Fruit fly (Drosophila melanogaster) whole organism, pupa: ENCODE data around the gene CG43679.
A peak's percentile ranks its signal among the peaks of the same experiment; 100 is the strongest.

ENCODE experiments used
- CG10348 ChIP-seq: fragments of 200-800 bp; sonication (Bioruptor generic); IDR thresholded peaks from 2 replicates; pipeline ENCODE4 v1.3.6; 2022; ENCODE audit warnings: missing biosample characterization, missing genetic modification characterization
- CG12605 ChIP-seq: fragments of 200-800 bp; sonication (Bioruptor generic); IDR thresholded peaks from 2 replicates; pipeline ENCODE4 v1.3.6; 2022; ENCODE audit warnings: missing biosample characterization, missing genetic modification characterization
- CG13204 ChIP-seq: fragments of 200-800 bp; sonication (Bioruptor generic); optimal IDR thresholded peaks from 2 replicates; lab custom pipeline; 2018; ENCODE audit warnings: missing biosample characterization, mild to moderate bottlenecking, missing genetic modification characterization, moderate library complexity
- CG14655 ChIP-seq: fragments of 200-800 bp; sonication (Bioruptor generic); optimal IDR thresholded peaks from 3 replicates; lab custom pipeline; 2017; ENCODE audit warnings: mild to moderate bottlenecking, missing biosample characterization, missing genetic modification reagents, missing genetic modification characterization
- CG15710 ChIP-seq: fragments of 200-800 bp; sonication (Bioruptor generic); optimal IDR thresholded peaks from 2 replicates; lab custom pipeline; 2018; ENCODE audit warnings: missing biosample characterization, mild to moderate bottlenecking, missing genetic modification characterization, moderate library complexity
- CG17806 ChIP-seq: fragments of 200-800 bp; sonication (Bioruptor generic); optimal IDR thresholded peaks from 2 replicates; lab custom pipeline; 2018; ENCODE audit warnings: missing biosample characterization, mild to moderate bottlenecking, missing genetic modification characterization, moderate library complexity
- CG32121 ChIP-seq: fragments of 200-800 bp; sonication (Bioruptor generic); IDR thresholded peaks from 2 replicates; pipeline ENCODE4 v1.3.6; 2022; ENCODE audit warnings: missing biosample characterization, missing genetic modification characterization
- CG34367 ChIP-seq: fragments of 200-800 bp; sonication (Bioruptor generic); optimal IDR thresholded peaks from 2 replicates; lab custom pipeline; 2018; ENCODE audit warnings: missing biosample characterization, mild to moderate bottlenecking, missing genetic modification characterization
- CG4496 ChIP-seq: fragments of 200-800 bp; sonication (Bioruptor generic); IDR thresholded peaks from 3 replicates; pipeline ENCODE4 v1.3.6; 2022; ENCODE audit warnings: missing biosample characterization, missing genetic modification characterization
- CG8159 ChIP-seq: fragments of 200-800 bp; sonication (Bioruptor generic); optimal IDR thresholded peaks from 3 replicates; lab custom pipeline; 2018; ENCODE audit warnings: missing biosample characterization, mild to moderate bottlenecking, missing genetic modification characterization, moderate library complexity
- CG8301 ChIP-seq: fragments of 200-800 bp; sonication (Bioruptor generic); optimal IDR thresholded peaks from 2 replicates; lab custom pipeline; 2018; ENCODE audit warnings: missing biosample characterization, mild to moderate bottlenecking, missing genetic modification characterization
- CG9948 ChIP-seq: fragments of 200-800 bp; sonication (Bioruptor generic); optimal IDR thresholded peaks from 2 replicates; lab custom pipeline; 2018; ENCODE audit warnings: missing biosample characterization, mild to moderate bottlenecking, missing genetic modification characterization, moderate library complexity
- D1 ChIP-seq: fragments of 200-800 bp; sonication (Bioruptor generic); optimal IDR thresholded peaks from 2 replicates; lab custom pipeline; 2018; ENCODE audit warnings: missing biosample characterization, mild to moderate bottlenecking, missing genetic modification characterization, moderate library complexity
- EcR ChIP-seq: fragments of 200-800 bp; sonication (Bioruptor generic); optimal IDR thresholded peaks from 3 replicates; lab custom pipeline; 2019; ENCODE audit warnings: missing biosample characterization, missing genetic modification characterization, mild to moderate bottlenecking, moderate library complexity, missing genetic modification reagents
- Ets98B ChIP-seq: fragments of 200-800 bp; sonication (Bioruptor generic); IDR thresholded peaks from 2 replicates; pipeline ENCODE4 v1.3.6; 2022; ENCODE audit warnings: missing biosample characterization, missing genetic modification characterization
- Pif1A ChIP-seq: fragments of 200-800 bp; sonication (Bioruptor generic); optimal IDR thresholded peaks from 3 replicates; lab custom pipeline; 2016; ENCODE audit warnings: missing biosample characterization, missing genetic modification characterization
- Pif1B ChIP-seq: fragments of 200-800 bp; sonication (Bioruptor generic); optimal IDR thresholded peaks from 3 replicates; lab custom pipeline; 2016; ENCODE audit warnings: missing biosample characterization, missing genetic modification characterization
- Snoo ChIP-seq: fragments of 200-800 bp; sonication (Bioruptor generic); optimal IDR thresholded peaks from 3 replicates; lab custom pipeline; 2017; ENCODE audit warnings: missing biosample characterization, mild to moderate bottlenecking, missing genetic modification characterization, inconsistent platforms
- fd96Ca ChIP-seq: fragments of 200-800 bp; sonication (Bioruptor generic); IDR thresholded peaks from 3 replicates; pipeline ENCODE4 v1.3.6; 2022; ENCODE audit warnings: missing biosample characterization, missing genetic modification characterization
- gl ChIP-seq: fragments of 200-800 bp; sonication (Bioruptor generic); optimal IDR thresholded peaks from 2 replicates; lab custom pipeline; 2018; ENCODE audit warnings: missing biosample characterization, mild to moderate bottlenecking, missing genetic modification characterization
- rn ChIP-seq: fragments of 200-800 bp; sonication (Bioruptor generic); IDR thresholded peaks from 2 replicates; pipeline ENCODE4 v1.3.6; 2022; ENCODE audit warnings: missing biosample characterization, missing genetic modification characterization

Gene CG43679

dm6 chr3L:15051325-15051724 lies at the start of gene CG43679:
CG43679 (minus strand) TSS chr3L:15051425.
- TF ChIP-seq CG32121 (GFP tag; lab: Robert Waterston, UW) (no peak), Ets98B (GFP tag; lab: Robert Waterston, UW) (no peak), CG10348 (no peak), CG15710 (tag; lab: Kevin White, UChicago) (no peak), Pif1B (no peak), EcR (GFP tag; lab: Kevin White, UChicago) (no peak), CG9948 (tag; lab: Kevin White, UChicago) (no peak), CG13204 (no peak), Snoo (no peak), rn (GFP tag; lab: Robert Waterston, UW) (no peak), CG17806 (tag; lab: Kevin White, UChicago) (no peak), gl (tag; lab: Kevin White, UChicago) (no peak), D1 (tag; lab: Kevin White, UChicago) (no peak), CG8159 (no peak), CG34367 (tag; lab: Kevin White, UChicago) (no peak), CG8301 (no peak), CG14655 (no peak)

dm6 chr3L:15100983-15101382 lies 49.8 kb upstream of the CG43679 start:
- TF ChIP-seq CG8159, result no peak
- TF ChIP-seq CG17806 (tag; lab: Kevin White, UChicago), result no peak
- TF ChIP-seq CG13204, result no peak
- TF ChIP-seq Snoo, result no peak
- no peak for TF ChIP-seq CG8301
- no peak for TF ChIP-seq CG32121 (GFP tag; lab: Robert Waterston, UW)
- TF ChIP-seq D1 (tag; lab: Kevin White, UChicago), result no peak
- no peak for TF ChIP-seq EcR (GFP tag; lab: Kevin White, UChicago)
- TF ChIP-seq Pif1B, result no peak
- TF ChIP-seq CG15710 (tag; lab: Kevin White, UChicago), result no peak
- TF ChIP-seq fd96Ca (GFP tag; lab: Robert Waterston, UW), result no peak
- no peak for TF ChIP-seq CG10348
- no peak for TF ChIP-seq CG12605
- TF ChIP-seq CG9948 (tag; lab: Kevin White, UChicago), result no peak
- no peak for TF ChIP-seq gl (tag; lab: Kevin White, UChicago)
- TF ChIP-seq Pif1A (GFP tag; lab: Kevin White, UChicago), result no peak
- TF ChIP-seq CG4496, result no peak
- TF ChIP-seq rn (GFP tag; lab: Robert Waterston, UW), result no peak
- no peak for TF ChIP-seq CG34367 (tag; lab: Kevin White, UChicago)

- TF ChIP-seq EcR (GFP tag; lab: Kevin White, UChicago) (peak; percentile 26), CG32121 (GFP tag; lab: Robert Waterston, UW) (no peak), CG34367 (tag; lab: Kevin White, UChicago) (no peak), fd96Ca (GFP tag; lab: Robert Waterston, UW) (no peak), Pif1A (GFP tag; lab: Kevin White, UChicago) (no peak), CG15710 (tag; lab: Kevin White, UChicago) (no peak), CG13204 (peak; percentile 63), CG8159 (no peak), Ets98B (GFP tag; lab: Robert Waterston, UW) (no peak), rn (GFP tag; lab: Robert Waterston, UW) (no peak), CG4496 (no peak), Pif1B (no peak), CG12605 (no peak)
- TF ChIP-seq, all 21 proteins: peak for 2
These were observed 48.3 kb upstream of the CG43679 start for dm6 chr3L:15099541-15099940.

dm6 chr3L:15098659-15099512 lies 47.7 kb upstream of the CG43679 start:
- TF ChIP-seq CG32121 (GFP tag; lab: Robert Waterston, UW) (peak; percentile 92), CG13204 (no peak), Snoo (peak; percentile 49), CG15710 (tag; lab: Kevin White, UChicago) (peak; percentile 74), CG34367 (tag; lab: Kevin White, UChicago) (peak; percentile 58), CG10348 (no peak), D1 (tag; lab: Kevin White, UChicago) (peak; percentile 87), CG9948 (tag; lab: Kevin White, UChicago) (peak; percentile 92), Pif1B (peak; percentile 65), fd96Ca (GFP tag; lab: Robert Waterston, UW) (no peak), CG8159 (peak; percentile 95), Pif1A (GFP tag; lab: Kevin White, UChicago) (peak; percentile 71), Ets98B (GFP tag; lab: Robert Waterston, UW) (peak; percentile 54), gl (tag; lab: Kevin White, UChicago) (peak; percentile 65), CG14655 (peak; percentile 91), rn (GFP tag; lab: Robert Waterston, UW) (peak; percentile 75), EcR (GFP tag; lab: Kevin White, UChicago) (no peak), CG8301 (peak; percentile 85), CG12605 (peak; percentile 96), CG4496 (peak; percentile 83), CG17806 (tag; lab: Kevin White, UChicago) (peak; percentile 82)
- TF ChIP-seq, all 21 proteins: peak for 17

dm6 chr3L:15097878-15098520 lies 46.8 kb upstream of the CG43679 start, which contains the start of gene Ctps:
Ctps (plus strand) TSS chr3L:15097914.
- TF ChIP-seq Pif1A (GFP tag; lab: Kevin White, UChicago) (peak; percentile 0), D1 (tag; lab: Kevin White, UChicago) (peak; percentile 49), CG13204 (no peak)
